Worm (Caenorhabditis elegans): ENCODE measurements around the gene tank-1.

DNA sequence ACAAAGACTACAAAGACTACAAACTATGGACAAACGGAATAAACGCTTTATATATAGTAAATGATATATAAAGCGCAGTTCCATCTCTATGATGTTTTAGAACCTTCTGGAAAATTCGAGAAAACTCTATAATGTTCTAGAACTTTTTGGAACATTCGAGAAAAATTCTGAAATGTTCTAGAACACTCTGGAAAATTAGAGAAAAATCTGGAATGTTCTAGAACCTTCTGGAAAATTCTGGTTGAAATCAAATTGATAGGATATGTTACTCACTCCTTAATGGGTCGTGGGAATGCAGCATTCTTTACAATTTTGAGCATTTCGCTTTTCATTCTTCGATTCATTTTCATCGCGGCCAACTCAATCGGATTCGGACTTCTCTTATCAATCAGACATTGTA is 7.0 kb downstream of the tank-1 start:
- no peak for TF ChIP-seq fos-1 (tag; optimal IDR thresholded peaks at IDR 0.05)
- no peak for TF ChIP-seq jun-1 (tag; optimal IDR thresholded peaks at IDR 0.05)
- TF ChIP-seq pqm-1 (tag; optimal IDR thresholded peaks at IDR 0.05): no peak
- TF ChIP-seq snpc-4 (tag; optimal IDR thresholded peaks at IDR 0.05): no peak
- no peak for TF ChIP-seq ztf-11 (tag; optimal IDR thresholded peaks at IDR 0.05)
- TF ChIP-seq ctbp-1 (GFP tag; IDR thresholded peaks at IDR 0.05): no peak
- no peak for TF ChIP-seq nhr-28 (tag; optimal IDR thresholded peaks at IDR 0.05)
- TF ChIP-seq nhr-6 (tag; optimal IDR thresholded peaks at IDR 0.05): no peak
- no peak for TF ChIP-seq daf-12 (tag; optimal IDR thresholded peaks at IDR 0.05)
- no peak for TF ChIP-seq lin-39 (tag; optimal IDR thresholded peaks at IDR 0.05)
- TF ChIP-seq zfp-2 (tag; optimal IDR thresholded peaks at IDR 0.05): no peak
- no peak for TF ChIP-seq nhr-11 (tag; optimal IDR thresholded peaks at IDR 0.05)
